Fruit fly (Drosophila melanogaster) whole organism, embryonic: ENCODE results near the gene Brms1.

ENCODE experiments used
- Atf6 ChIP-seq: fragments of 200-800 bp; sonication (Bioruptor generic); IDR thresholded peaks from 2 replicates; pipeline ENCODE4 v1.3.6; 2022; ENCODE audit warnings: missing biosample characterization, missing genetic modification characterization
- Blimp-1 ChIP-seq: fragments of 200-800 bp; sonication (Bioruptor generic); optimal IDR thresholded peaks from 3 replicates; lab custom pipeline; 2018; ENCODE audit warnings: missing biosample characterization, missing genetic modification characterization, mild to moderate bottlenecking, moderate library complexity, missing genetic modification reagents
- CG10209 ChIP-seq: fragments of 200-800 bp; sonication (Bioruptor generic); optimal IDR thresholded peaks from 3 replicates; lab custom pipeline; 2017; ENCODE audit warnings: missing biosample characterization, mild to moderate bottlenecking, missing genetic modification characterization, missing genetic modification reagents
- CG12299 ChIP-seq: fragments of 200-800 bp; sonication (Bioruptor generic); optimal IDR thresholded peaks from 2 replicates; lab custom pipeline; 2018; ENCODE audit warnings: missing biosample characterization, mild to moderate bottlenecking, missing genetic modification characterization
- CG13894 ChIP-seq: fragments of 200-800 bp; sonication (Bioruptor generic); optimal IDR thresholded peaks from 3 replicates; lab custom pipeline; 2018; ENCODE audit warnings: missing biosample characterization, mild to moderate bottlenecking, missing genetic modification characterization, moderate library complexity
- CG1529 ChIP-seq: fragments of 200-800 bp; sonication (Bioruptor generic); optimal IDR thresholded peaks from 3 replicates; lab custom pipeline; 2018; ENCODE audit warnings: missing biosample characterization, missing genetic modification characterization
- CG15696 ChIP-seq: fragments of 200-800 bp; sonication (Bioruptor generic); optimal IDR thresholded peaks from 2 replicates; lab custom pipeline; 2019; ENCODE audit warnings: missing biosample characterization, mild to moderate bottlenecking, missing genetic modification characterization, moderate library complexity
- CG17829 ChIP-seq: fragments of 200-800 bp; optimal IDR thresholded peaks from 2 replicates; lab custom pipeline; 2019; ENCODE audit warnings: missing biosample characterization, mild to moderate bottlenecking, missing genetic modification characterization, moderate library complexity
- CG31441 ChIP-seq: fragments of 200-800 bp; sonication (Bioruptor generic); IDR thresholded peaks from 2 replicates; pipeline ENCODE4 v1.3.6; 2022; ENCODE audit warnings: missing biosample characterization, missing genetic modification characterization
- CG3407 ChIP-seq: fragments of 200-800 bp; sonication (Bioruptor generic); optimal IDR thresholded peaks from 2 replicates; lab custom pipeline; 2018; ENCODE audit warnings: missing biosample characterization, mild to moderate bottlenecking, missing genetic modification characterization
- CG4328 ChIP-seq: fragments of 200-800 bp; sonication (Bioruptor generic); optimal IDR thresholded peaks from 3 replicates; lab custom pipeline; 2017; ENCODE audit warnings: missing biosample characterization, missing genetic modification reagents, missing genetic modification characterization
- CG4854 ChIP-seq: fragments of 200-800 bp; sonication (Bioruptor generic); optimal IDR thresholded peaks from 2 replicates; lab custom pipeline; 2016; ENCODE audit warnings: missing biosample characterization, missing genetic modification characterization, inconsistent platforms
- CG5180 ChIP-seq: fragments of 200-800 bp; sonication (Bioruptor generic); optimal IDR thresholded peaks from 3 replicates; lab custom pipeline; 2017; ENCODE audit warnings: missing biosample characterization, missing genetic modification characterization, mild to moderate bottlenecking, moderate library complexity, missing genetic modification reagents
- CG7786 ChIP-seq: fragments of 200-800 bp; sonication (Bioruptor generic); optimal IDR thresholded peaks from 2 replicates; lab custom pipeline; 2016; ENCODE audit warnings: missing biosample characterization, missing genetic modification characterization
- CG8290 ChIP-seq, 3 experiments: fragments of 200-800 bp; sonication (Bioruptor generic); optimal IDR thresholded peaks; 2 replicates each; lab custom pipeline; 2016 to 2019; ENCODE audit warnings: missing biosample characterization in 3 of 3, missing genetic modification characterization in 3 of 3, mild to moderate bottlenecking in 2 of 3, moderate library complexity in 1 of 3
- D ChIP-seq, 2 experiments: fragments of 200-800 bp in 1 of 2; fragments of >200 bp in 1 of 2; sonication (Bioruptor generic) in 1 of 2; optimal IDR thresholded peaks; 2 replicates in 1 of 2; 3 replicates in 1 of 2; lab custom pipeline; 2017; ENCODE audit warnings: mild to moderate bottlenecking in 1 of 2, missing biosample characterization in 1 of 2, missing genetic modification characterization in 1 of 2, missing genetic modification reagents in 1 of 2
- D19A ChIP-seq: fragments of 200-800 bp; optimal IDR thresholded peaks from 3 replicates; lab custom pipeline; 2019; ENCODE audit warnings: missing biosample characterization, mild to moderate bottlenecking, missing genetic modification characterization, moderate library complexity
- Dad ChIP-seq: fragments of 200-800 bp; sonication (Bioruptor generic); optimal IDR thresholded peaks from 3 replicates; lab custom pipeline; 2016; ENCODE audit warnings: missing biosample characterization, missing genetic modification characterization
- Fer2 ChIP-seq: fragments of 200-800 bp; sonication (Bioruptor generic); optimal IDR thresholded peaks from 2 replicates; lab custom pipeline; 2018; ENCODE audit warnings: missing biosample characterization, mild to moderate bottlenecking, missing genetic modification characterization, moderate library complexity
- HLHmδ ChIP-seq: fragments of 200-800 bp; sonication (Bioruptor generic); optimal IDR thresholded peaks from 2 replicates; lab custom pipeline; 2018; ENCODE audit warnings: missing biosample characterization, mild to moderate bottlenecking, missing genetic modification characterization, moderate library complexity
- Hand ChIP-seq: fragments of 200-800 bp; sonication (Bioruptor generic); optimal IDR thresholded peaks from 2 replicates; lab custom pipeline; 2017; ENCODE audit warnings: mild to moderate bottlenecking, missing biosample characterization, missing genetic modification reagents, missing genetic modification characterization
- Jarid2 ChIP-seq: fragments of 200-800 bp; sonication (Bioruptor generic); optimal IDR thresholded peaks from 3 replicates; lab custom pipeline; 2017; ENCODE audit warnings: mild to moderate bottlenecking, missing biosample characterization, missing genetic modification reagents, missing genetic modification characterization
- MTF-1 ChIP-seq: fragments of 200-800 bp; sonication (Bioruptor generic); optimal IDR thresholded peaks from 2 replicates; lab custom pipeline; 2018; ENCODE audit warnings: missing biosample characterization, mild to moderate bottlenecking, missing genetic modification characterization, borderline replicate concordance
- Med ChIP-seq: fragments of 200-800 bp; sonication (Bioruptor generic); peaks from one replicate; lab custom pipeline; 2016; ENCODE audit warnings: missing biosample characterization, missing genetic modification characterization, mild to moderate bottlenecking, inconsistent platforms, moderate library complexity
- Meics ChIP-seq: fragments of 200-800 bp; sonication (Bioruptor generic); optimal IDR thresholded peaks from 2 replicates; lab custom pipeline; 2017; ENCODE audit warnings: missing biosample characterization, mild to moderate bottlenecking, missing genetic modification characterization
- NC2α ChIP-seq: fragments of 200-800 bp; sonication (Bioruptor generic); optimal IDR thresholded peaks from 2 replicates; lab custom pipeline; 2016; ENCODE audit warnings: missing biosample characterization, missing genetic modification characterization
- Side ChIP-seq: fragments of 200-800 bp; sonication (Bioruptor generic); optimal IDR thresholded peaks from 2 replicates; lab custom pipeline; 2016; ENCODE audit warnings: missing biosample characterization, missing genetic modification characterization
- Sox100B ChIP-seq: fragments of 200-800 bp; sonication (Bioruptor generic); optimal IDR thresholded peaks from 3 replicates; lab custom pipeline; 2018; ENCODE audit warnings: missing biosample characterization, mild to moderate bottlenecking, missing genetic modification characterization
- Trl ChIP-seq, 3 experiments: fragments of >200 bp in 2 of 3; fragments of 200-800 bp in 1 of 3; sonication (Bioruptor generic) in 1 of 3; optimal IDR thresholded peaks; 2 replicates in 1 of 3; 3 replicates in 2 of 3; lab custom pipeline; 2016 to 2017; ENCODE audit warnings: missing biosample characterization in 1 of 3, missing genetic modification characterization in 1 of 3
- ash1 ChIP-seq: fragments of 200-800 bp; sonication (Bioruptor generic); optimal IDR thresholded peaks from 2 replicates; lab custom pipeline; 2018; ENCODE audit warnings: missing biosample characterization, mild to moderate bottlenecking, missing genetic modification characterization
- az2 ChIP-seq: fragments of 200-800 bp; sonication (Bioruptor generic); optimal IDR thresholded peaks from 3 replicates; lab custom pipeline; 2016; ENCODE audit warnings: missing biosample characterization, missing genetic modification characterization
- bab2 ChIP-seq: fragments of 200-800 bp; sonication (Bioruptor generic); optimal IDR thresholded peaks from 2 replicates; lab custom pipeline; 2016; ENCODE audit warnings: missing biosample characterization, missing genetic modification characterization
- bsh ChIP-seq, 2 experiments: fragments of 200-800 bp; sonication (Bioruptor generic); optimal IDR thresholded peaks; 2 replicates each; lab custom pipeline; 2017 to 2018; ENCODE audit warnings: mild to moderate bottlenecking in 2 of 2, missing biosample characterization in 2 of 2, missing genetic modification characterization in 2 of 2, moderate library complexity in 1 of 2
- caup ChIP-seq: fragments of 200-800 bp; sonication (Bioruptor generic); optimal IDR thresholded peaks from 3 replicates; lab custom pipeline; 2017; ENCODE audit warnings: missing biosample characterization, mild to moderate bottlenecking, missing genetic modification characterization, moderate library complexity; ENCODE audit not compliant: severe bottlenecking
- cg ChIP-seq: fragments of 200-800 bp; sonication (Bioruptor generic); optimal IDR thresholded peaks from 3 replicates; lab custom pipeline; 2019; ENCODE audit warnings: missing biosample characterization, mild to moderate bottlenecking, missing genetic modification characterization, moderate library complexity
- chinmo ChIP-seq: fragments of 200-800 bp; sonication (Bioruptor generic); IDR thresholded peaks from 4 replicates; pipeline ENCODE4 v1.3.6; 2022; ENCODE audit warnings: missing biosample characterization, missing genetic modification characterization; ENCODE audit not compliant: partially characterized antibody
- dm ChIP-seq: fragments of 200-800 bp; sonication (Bioruptor generic); optimal IDR thresholded peaks from 3 replicates; lab custom pipeline; 2016; ENCODE audit warnings: missing biosample characterization, missing genetic modification characterization
- dmrt11E ChIP-seq: fragments of 200-800 bp; sonication (Bioruptor generic); optimal IDR thresholded peaks from 3 replicates; lab custom pipeline; 2018; ENCODE audit warnings: missing biosample characterization, mild to moderate bottlenecking, missing genetic modification characterization, moderate library complexity
- fd96Cb ChIP-seq: fragments of 200-800 bp; sonication (Bioruptor generic); optimal IDR thresholded peaks from 2 replicates; lab custom pipeline; 2018; ENCODE audit warnings: missing biosample characterization, mild to moderate bottlenecking, missing genetic modification characterization, moderate library complexity
- gsb ChIP-seq: fragments of 200-800 bp; sonication (Bioruptor generic); IDR thresholded peaks from 2 replicates; pipeline ENCODE4 v1.3.6; 2022; ENCODE audit warnings: missing biosample characterization, missing genetic modification characterization
- hkb ChIP-seq, 2 experiments: fragments of 200-800 bp in 1 of 2; fragments of >200 bp in 1 of 2; sonication (Bioruptor generic) in 1 of 2; IDR thresholded peaks in 1 of 2; optimal IDR thresholded peaks in 1 of 2; 2 replicates each; pipeline versions ENCODE4 v1.3.6 to Lab custom; 2017 to 2022; ENCODE audit warnings: missing biosample characterization in 1 of 2, missing genetic modification characterization in 1 of 2
- ken ChIP-seq: fragments of 200-800 bp; sonication (Bioruptor generic); IDR thresholded peaks from 3 replicates; pipeline ENCODE4 v1.3.6; 2022; ENCODE audit warnings: missing biosample characterization, missing genetic modification characterization
- pan ChIP-seq, 4 experiments: fragments of >200 bp in 3 of 4; fragments of 200-800 bp in 1 of 4; sonication (Bioruptor generic) in 1 of 4; optimal IDR thresholded peaks in 3 of 4; IDR thresholded peaks in 1 of 4; 2 replicates each; pipeline versions ENCODE4 v1.3.6 to Lab custom; 2017 to 2022; ENCODE audit warnings: missing biosample characterization in 2 of 4, missing genetic modification characterization in 2 of 4, mixed read lengths in 1 of 4
- seq ChIP-seq: fragments of 200-800 bp; sonication (Bioruptor generic); IDR thresholded peaks from 2 replicates; pipeline ENCODE4 v1.3.6; 2022; ENCODE audit warnings: missing biosample characterization, missing genetic modification characterization
- sna ChIP-seq: fragments of 200-800 bp; sonication (Bioruptor generic); IDR thresholded peaks from 2 replicates; pipeline ENCODE4 v1.3.6; 2022; ENCODE audit warnings: missing biosample characterization, missing genetic modification characterization; ENCODE audit not compliant: partially characterized antibody
- stwl ChIP-seq: fragments of 200-800 bp; sonication (Bioruptor generic); optimal IDR thresholded peaks from 3 replicates; lab custom pipeline; 2018; ENCODE audit warnings: missing biosample characterization, mild to moderate bottlenecking, missing genetic modification characterization, moderate library complexity

Brms1 gene

dm6 chrX:12889075-12889474 is 20.3 kb downstream of the Brms1 start (continued):
- TF ChIP-seq dm (no peak), caup (peak; percentile 28), CG17829 (tag; lab: Kevin White, UChicago) (no peak), NC2α (GFP tag; lab: Kevin White, UChicago) (no peak), gsb (GFP tag; lab: Robert Waterston, UW) (peak; percentile 16; the same call in 1 of the 2 replicates), Meics (GFP tag; lab: Kevin White, UChicago) (peak; percentile 16), Sox100B (GFP tag; lab: Kevin White, UChicago) (peak; percentile 31), ash1 (no peak), CG5180 (GFP tag; lab: Kevin White, UChicago) (peak; percentile 21), CG3407 (GFP tag; lab: Kevin White, UChicago) (peak; percentile 8), ken (GFP tag; lab: Robert Waterston, UW) (no peak), Fer2 (tag; lab: Kevin White, UChicago) (peak; percentile 15), HLHmδ (GFP tag; lab: Kevin White, UChicago) (no peak), CG31441 (GFP tag; lab: Robert Waterston, UW) (peak; percentile 47), dmrt11E (tag; lab: Kevin White, UChicago) (peak; percentile 24), MTF-1 (GFP tag; lab: Kevin White, UChicago) (peak; percentile 69), CG15696 (peak; percentile 62), D19A (tag; lab: Kevin White, UChicago) (peak; percentile 7), CG4854 (GFP tag; lab: Kevin White, UChicago) (peak; percentile 7), Blimp-1 (GFP tag; lab: Kevin White, UChicago) (peak; percentile 45), D (optimal IDR thresholded peaks at IDR 0.05; lab: Kevin White, UChicago) (no peak), D (GFP tag; optimal IDR thresholded peaks at IDR 0.05; lab: Kevin White, UChicago) (peak; percentile 28), Trl (optimal IDR thresholded peaks at IDR 0.05; lab: Kevin White, UChicago) (no peak), Trl (GFP tag; optimal IDR thresholded peaks at IDR 0.05; lab: Kevin White, UChicago) (peak; percentile 5), Dad (GFP tag; lab: Kevin White, UChicago) (no peak), bab2 (GFP tag; lab: Kevin White, UChicago) (peak; percentile 9), CG4328 (GFP tag; lab: Kevin White, UChicago) (peak; percentile 0), bsh (GFP tag; optimal IDR thresholded peaks at IDR 0.05; lab: Kevin White, UChicago) (peak in 1 of 2 experiments; percentile 50), CG10209 (peak; percentile 44), Jarid2 (peak; percentile 11), CG7786 (GFP tag; lab: Kevin White, UChicago) (peak; percentile 13), seq (GFP tag; lab: Robert Waterston, UW) (no peak), az2 (GFP tag; lab: Kevin White, UChicago) (no peak), sna (no peak), chinmo (GFP tag; lab: Robert Waterston, UW) (0 out of 4 replicates have a peak, but pooled peaks have one; percentile 10), CG1529 (GFP tag; lab: Kevin White, UChicago) (no peak), fd96Cb (tag; lab: Kevin White, UChicago) (no peak), Med (peak; percentile 80), Side (GFP tag; lab: Kevin White, UChicago) (peak; percentile 16), Hand (no peak), CG13894 (tag; lab: Kevin White, UChicago) (no peak), cg (GFP tag; lab: Kevin White, UChicago) (peak; percentile 24), hkb (optimal IDR thresholded peaks at IDR 0.05; lab: Kevin White, UChicago) (no peak), hkb (GFP tag; IDR thresholded peaks at IDR 0.05; lab: Robert Waterston, UW) (0 out of 2 replicates have a peak, but pooled peaks have one; percentile 19), stwl (tag; lab: Kevin White, UChicago) (no peak), CG12299 (tag; lab: Kevin White, UChicago) (no peak), Atf6 (GFP tag; lab: Robert Waterston, UW) (peak; percentile 25; the same call in 1 of the 2 replicates), CG8290 (GFP tag; optimal IDR thresholded peaks at IDR 0.05; lab: Kevin White, UChicago) (no peak), CG8290 (tag; optimal IDR thresholded peaks at IDR 0.05; lab: Kevin White, UChicago) (peak in 1 of 2 experiments; percentile 10), pan (optimal IDR thresholded peaks at IDR 0.05; lab: Kevin White, UChicago) (no peak), pan (GFP tag; optimal IDR thresholded peaks at IDR 0.05 in 1 of 2, IDR thresholded peaks at IDR 0.05 in 1 of 2) (no peak)
